Worm (Caenorhabditis elegans) whole organism, young adult: Measurements from ENCODE around the gene srt-27.

ENCODE experiments used
- B0336.3 ChIP-seq: fragments of 200-800 bp; sonication (Bioruptor generic); IDR thresholded peaks from 2 replicates; pipeline ENCODE4 v1.3.6; 2022; ENCODE audit warnings: missing genetic modification characterization, missing compliant biosample characterization
- C17E4.6 ChIP-seq: fragments of 200-800 bp; sonication (Bioruptor generic); IDR thresholded peaks from 2 replicates; pipeline ENCODE4 v1.3.6; 2022; ENCODE audit warnings: missing genetic modification reagents, missing genetic modification characterization, missing compliant biosample characterization
- F23B12.7 ChIP-seq: sonication (generic microtip); optimal IDR thresholded peaks from 2 replicates; lab custom pipeline; 2017; ENCODE audit warnings: missing genetic modification characterization, mild to moderate bottlenecking, missing compliant biosample characterization, antibody characterized with exemption, moderate library complexity; ENCODE audit not compliant: insufficient read depth
- F37B4.10 ChIP-seq: fragments of 200-800 bp; sonication (Bioruptor generic); IDR thresholded peaks from 2 replicates; pipeline ENCODE4 v1.3.6; 2022; ENCODE audit warnings: missing genetic modification characterization, missing compliant biosample characterization
- F57A8.1 ChIP-seq: fragments of 200-800 bp; sonication (Bioruptor generic); optimal IDR thresholded peaks from 2 replicates; lab custom pipeline; 2018; ENCODE audit warnings: mild to moderate bottlenecking, missing genetic modification characterization, moderate library complexity, missing compliant biosample characterization
- Y56A3A.18 ChIP-seq: fragments of 200-800 bp; sonication (Bioruptor generic); IDR thresholded peaks from 2 replicates; pipeline ENCODE4 v1.3.6; 2022; ENCODE audit warnings: missing genetic modification reagents, missing genetic modification characterization, missing compliant biosample characterization
- Y95B8A.8 ChIP-seq: fragments of 200-800 bp; sonication (Bioruptor generic); IDR thresholded peaks from 2 replicates; pipeline ENCODE4 v1.3.6; 2022; ENCODE audit warnings: missing genetic modification reagents, missing genetic modification characterization, missing compliant biosample characterization
- attf-5 ChIP-seq: fragments of 200-800 bp; sonication (Bioruptor generic); optimal IDR thresholded peaks from 2 replicates; lab custom pipeline; 2018; ENCODE audit warnings: mild to moderate bottlenecking, missing genetic modification characterization, missing compliant biosample characterization
- ceh-100 ChIP-seq: fragments of 200-800 bp; sonication (Bioruptor generic); IDR thresholded peaks from 2 replicates; pipeline ENCODE4 v1.3.6; 2022; ENCODE audit warnings: missing genetic modification reagents, missing genetic modification characterization, missing compliant biosample characterization
- ceh-40 ChIP-seq: fragments of 200-800 bp; sonication (Bioruptor generic); IDR thresholded peaks from 2 replicates; pipeline ENCODE4 v1.3.6; 2022; ENCODE audit warnings: missing genetic modification characterization, missing compliant biosample characterization
- ceh-58 ChIP-seq: fragments of 200-800 bp; sonication (Bioruptor generic); IDR thresholded peaks from 2 replicates; pipeline ENCODE4 v1.3.6; 2022; ENCODE audit warnings: missing genetic modification characterization, missing compliant biosample characterization
- dox-1 ChIP-seq: fragments of 200-800 bp; sonication (Bioruptor generic); IDR thresholded peaks from 2 replicates; pipeline ENCODE4 v1.3.6; 2022; ENCODE audit warnings: missing genetic modification reagents, missing genetic modification characterization, missing compliant biosample characterization
- egl-44 ChIP-seq: fragments of 200-800 bp; sonication (Bioruptor generic); IDR thresholded peaks from 2 replicates; pipeline ENCODE4 v1.3.6; 2022; ENCODE audit warnings: missing genetic modification reagents, missing genetic modification characterization, missing compliant biosample characterization
- egrh-3 ChIP-seq: fragments of 200-800 bp; sonication (Bioruptor generic); IDR thresholded peaks from 2 replicates; pipeline ENCODE4 v1.3.6; 2022; ENCODE audit warnings: missing genetic modification reagents, missing genetic modification characterization, missing compliant biosample characterization
- hlh-26 ChIP-seq: fragments of 200-800 bp; sonication (Bioruptor generic); conservative IDR thresholded peaks from 2 replicates; pipeline ENCODE4 v1.3.6; 2022; ENCODE audit warnings: missing genetic modification reagents, missing genetic modification characterization, missing compliant biosample characterization
- hmg-1.2 ChIP-seq: fragments of 200-800 bp; sonication (Bioruptor generic); IDR thresholded peaks from 2 replicates; pipeline ENCODE4 v1.3.6; 2022; ENCODE audit warnings: missing genetic modification reagents, missing genetic modification characterization, missing compliant biosample characterization
- let-526 ChIP-seq: fragments of 200-800 bp; sonication (Bioruptor generic); IDR thresholded peaks from 2 replicates; pipeline ENCODE4 v1.3.6; 2022; ENCODE audit warnings: missing genetic modification reagents, missing genetic modification characterization, missing compliant biosample characterization
- lin-26 ChIP-seq: fragments of 200-800 bp; sonication (Bioruptor generic); IDR thresholded peaks from 2 replicates; pipeline ENCODE4 v1.3.6; 2022; ENCODE audit warnings: missing genetic modification reagents, missing genetic modification characterization, missing compliant biosample characterization
- lin-35 ChIP-seq, 3 experiments: fragments of 150-350 bp in 2 of 3; sonication (generic microtip) in 1 of 3; optimal IDR thresholded peaks; 2 replicates each; lab custom pipeline; 2014 to 2018; ENCODE audit warnings: missing biosample characterization in 3 of 3, missing genetic modification characterization in 3 of 3, missing genetic modification reagents in 3 of 3
- lin-40 ChIP-seq: sonication (generic microtip); optimal IDR thresholded peaks from 2 replicates; lab custom pipeline; 2016; ENCODE audit warnings: missing genetic modification characterization, mild to moderate bottlenecking, missing compliant biosample characterization, missing genotype, missing genetic modification reagents
- lir-1 ChIP-seq: fragments of 200-800 bp; sonication (Bioruptor generic); conservative IDR thresholded peaks from 2 replicates; pipeline ENCODE4 v1.3.6; 2022; ENCODE audit warnings: missing genetic modification reagents, missing genetic modification characterization, missing compliant biosample characterization
- lsy-27 ChIP-seq: sonication (generic microtip); optimal IDR thresholded peaks from 2 replicates; lab custom pipeline; 2017; ENCODE audit warnings: missing genetic modification characterization, mild to moderate bottlenecking, missing compliant biosample characterization, antibody characterized with exemption, missing genotype, borderline replicate concordance; ENCODE audit not compliant: insufficient read depth
- madf-8 ChIP-seq: fragments of 200-800 bp; sonication (Bioruptor generic); conservative IDR thresholded peaks from 2 replicates; pipeline ENCODE4 v1.3.6; 2022; ENCODE audit warnings: missing genetic modification reagents, missing genetic modification characterization, missing compliant biosample characterization
- mel-28 ChIP-seq: sonication (generic microtip); optimal IDR thresholded peaks from 2 replicates; lab custom pipeline; 2016; ENCODE audit warnings: borderline replicate concordance, mild to moderate bottlenecking, missing genetic modification characterization, missing compliant biosample characterization
- mes-4 ChIP-seq: sonication (generic microtip); optimal IDR thresholded peaks from 2 replicates; lab custom pipeline; 2016; ENCODE audit warnings: missing genotype, missing genetic modification characterization, missing compliant biosample characterization
- mxl-1 ChIP-seq: sonication (generic microtip); optimal IDR thresholded peaks from 2 replicates; lab custom pipeline; 2016; ENCODE audit warnings: missing genetic modification characterization, missing compliant biosample characterization
- nfya-1 ChIP-seq: sonication (generic microtip); optimal IDR thresholded peaks from 2 replicates; lab custom pipeline; 2017; ENCODE audit warnings: antibody characterized with exemption, missing compliant biosample characterization, missing genetic modification characterization, borderline replicate concordance; ENCODE audit not compliant: insufficient read depth
- nhr-80 ChIP-seq: sonication (generic microtip); optimal IDR thresholded peaks from 2 replicates; lab custom pipeline; 2016; ENCODE audit warnings: missing genetic modification characterization, missing compliant biosample characterization
- nhr-90 ChIP-seq: sonication (generic microtip); optimal IDR thresholded peaks from 2 replicates; lab custom pipeline; 2016; ENCODE audit warnings: missing genotype, mild to moderate bottlenecking, missing genetic modification characterization, missing compliant biosample characterization
- pbrm-1 ChIP-seq: fragments of 200-800 bp; sonication (Bioruptor generic); IDR thresholded peaks from 2 replicates; pipeline ENCODE4 v1.3.6; 2022; ENCODE audit warnings: missing genetic modification reagents, missing genetic modification characterization, missing compliant biosample characterization
- repo-1 ChIP-seq: sonication (generic microtip); optimal IDR thresholded peaks from 2 replicates; lab custom pipeline; 2017; ENCODE audit warnings: mild to moderate bottlenecking, missing genetic modification characterization, missing compliant biosample characterization
- snpc-3.4 ChIP-seq: sonication (generic microtip); optimal IDR thresholded peaks from 2 replicates; lab custom pipeline; 2017; ENCODE audit warnings: missing genetic modification characterization, mild to moderate bottlenecking, missing compliant biosample characterization, antibody characterized with exemption, moderate library complexity, missing genotype, missing genetic modification reagents
- snpc-4 ChIP-seq, 5 experiments: fragments of 150-350 bp in 1 of 5; sonication (generic microtip) in 4 of 5; optimal IDR thresholded peaks; 2 replicates each; lab custom pipeline; 2014 to 2018; ENCODE audit warnings: missing genetic modification characterization in 5 of 5, missing biosample characterization in 3 of 5, antibody characterized with exemption in 2 of 5, mild to moderate bottlenecking in 2 of 5, missing compliant biosample characterization in 2 of 5, missing genotype in 2 of 5, moderate library complexity in 2 of 5, missing genetic modification reagents in 1 of 5
- zfh-2 ChIP-seq: fragments of 200-800 bp; sonication (Bioruptor generic); conservative IDR thresholded peaks from 2 replicates; pipeline ENCODE4 v1.3.6; 2022; ENCODE audit warnings: missing genetic modification reagents, missing genetic modification characterization, missing compliant biosample characterization
- ztf-18 ChIP-seq: sonication (generic microtip); optimal IDR thresholded peaks from 2 replicates; lab custom pipeline; 2016; ENCODE audit warnings: missing genotype, mild to moderate bottlenecking, missing genetic modification characterization, missing compliant biosample characterization
- ztf-26 ChIP-seq: sonication (generic microtip); optimal IDR thresholded peaks from 2 replicates; lab custom pipeline; 2017; ENCODE audit warnings: missing genetic modification characterization, missing compliant biosample characterization
- ztf-28 ChIP-seq: fragments of 200-800 bp; sonication (Bioruptor generic); IDR thresholded peaks from 2 replicates; pipeline ENCODE4 v1.3.6; 2022; ENCODE audit warnings: missing genetic modification reagents, missing genetic modification characterization, missing compliant biosample characterization
- ztf-6 ChIP-seq: fragments of 200-800 bp; sonication (Bioruptor generic); IDR thresholded peaks from 2 replicates; pipeline ENCODE4 v1.3.6; 2022; ENCODE audit warnings: missing genetic modification reagents, missing genetic modification characterization, missing compliant biosample characterization

The srt-27 gene

DNA sequence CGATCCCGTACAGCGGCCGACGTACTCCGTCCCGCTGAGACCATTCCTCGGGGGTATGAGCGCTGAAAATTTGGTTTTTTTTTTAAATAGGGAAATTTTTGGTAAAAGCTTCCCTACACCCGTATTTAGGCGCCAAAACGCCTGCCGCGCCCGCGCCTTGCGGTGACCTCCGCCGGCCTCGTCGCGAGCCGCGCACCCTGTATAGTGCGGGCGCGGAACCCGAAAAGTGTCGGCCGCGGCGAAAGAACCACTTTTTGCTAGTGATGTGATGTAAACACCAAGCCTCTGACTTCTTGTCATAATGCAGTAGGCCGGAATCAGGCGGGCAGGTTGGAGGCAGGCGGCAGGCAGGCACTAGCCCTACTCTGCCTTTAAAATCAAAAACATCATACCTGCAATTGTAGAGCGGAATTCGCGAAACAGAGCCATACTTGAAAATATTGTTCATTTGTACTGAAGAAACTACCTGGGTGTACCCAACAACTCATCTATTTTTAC is 1.9 kb downstream of the srt-27 start, which contains the start of gene srt-29:
srt-29 (minus strand) TSS at position 448 of the 498 bp plus-strand sequence.
- peak; percentile 88 for TF ChIP-seq zfh-2 (GFP tag; lab: Robert Waterston, UW)
- TF ChIP-seq nfya-1: no peak
- no peak for TF ChIP-seq snpc-4 (GFP tag; optimal IDR thresholded peaks at IDR 0.05; lab: Kevin White, UChicago)
- TF ChIP-seq snpc-4 (tag; optimal IDR thresholded peaks at IDR 0.05; lab: Kevin White, UChicago): peak in 1 of 4 experiments; percentile 51
- 0 out of 2 replicates have a peak, but pooled peaks have one; percentile 13 for TF ChIP-seq ztf-28 (GFP tag; lab: Robert Waterston, UW)
- no peak for TF ChIP-seq ceh-40 (GFP tag; lab: Robert Waterston, UW)
- TF ChIP-seq egrh-3 (GFP tag; lab: Robert Waterston, UW): peak; percentile 72; the same call in 1 of the 2 replicates

DNA sequence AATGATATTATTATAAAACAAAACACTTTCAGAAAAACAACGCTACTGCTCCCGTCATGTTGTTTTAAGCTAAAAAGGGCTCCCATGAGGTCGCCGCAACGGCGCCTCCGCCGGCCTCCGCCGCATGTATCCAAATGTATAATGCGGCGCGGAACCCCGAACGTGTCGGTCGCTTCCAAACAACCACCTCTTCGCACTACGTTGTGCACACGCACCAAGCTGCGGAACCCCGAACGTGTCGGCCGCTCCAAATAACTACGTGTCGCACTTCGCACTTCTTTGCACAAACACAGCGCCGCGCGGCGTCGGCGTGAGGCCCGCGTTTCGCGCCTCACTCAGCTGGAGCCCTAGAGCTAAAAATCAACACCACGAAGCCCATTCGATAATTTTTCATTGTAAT is 3.7 kb downstream of the srt-27 start:
- TF ChIP-seq snpc-3.4 (tag; lab: Kevin White, UChicago) (no peak), lin-35 (GFP tag; optimal IDR thresholded peaks at IDR 0.05; lab: Kevin White, UChicago) (no peak), zfh-2 (GFP tag; lab: Robert Waterston, UW) (peak; percentile 84), ceh-100 (GFP tag; lab: Robert Waterston, UW) (no peak), dox-1 (no peak), lsy-27 (tag; lab: Kevin White, UChicago) (no peak), lin-40 (tag; lab: Kevin White, UChicago) (no peak), nhr-90 (tag; lab: Kevin White, UChicago) (no peak), ceh-58 (GFP tag; lab: Robert Waterston, UW) (no peak), lin-26 (GFP tag; lab: Robert Waterston, UW) (no peak), B0336.3 (GFP tag; lab: Robert Waterston, UW) (no peak), mxl-1 (tag; lab: Kevin White, UChicago) (no peak), snpc-4 (GFP tag; optimal IDR thresholded peaks at IDR 0.05; lab: Kevin White, UChicago) (no peak), snpc-4 (tag; optimal IDR thresholded peaks at IDR 0.05; lab: Kevin White, UChicago) (peak in 2 of 4 experiments; percentile 71 to 89), F37B4.10 (GFP tag; lab: Robert Waterston, UW) (0 out of 2 replicates have a peak, but pooled peaks have one; percentile 65), pbrm-1 (GFP tag; lab: Robert Waterston, UW) (peak; percentile 37; the same call in 1 of the 2 replicates), Y95B8A.8 (GFP tag; lab: Robert Waterston, UW) (no peak), ztf-18 (tag; lab: Kevin White, UChicago) (no peak), C17E4.6 (GFP tag; lab: Robert Waterston, UW) (no peak), egrh-3 (GFP tag; lab: Robert Waterston, UW) (peak; percentile 49; the same call in 1 of the 2 replicates), hmg-1.2 (peak; percentile 25; the same call in 1 of the 2 replicates), lir-1 (no peak)

ce11 chrV:2713532-2713931 is 7.1 kb downstream of the srt-27 start, which contains the start of gene srt-28:
srt-28 (minus strand) TSS chrV:2713632.
- TF ChIP-seq mel-28 (tag; lab: Kevin White, UChicago) (no peak), ceh-40 (GFP tag; lab: Robert Waterston, UW) (no peak), Y95B8A.8 (GFP tag; lab: Robert Waterston, UW) (no peak), mes-4 (no peak), ztf-26 (no peak), F23B12.7 (tag; lab: Kevin White, UChicago) (no peak), ztf-6 (GFP tag; lab: Robert Waterston, UW) (no peak), attf-5 (GFP tag; lab: Kevin White, UChicago) (no peak), egl-44 (GFP tag; lab: Robert Waterston, UW) (no peak)

DNA sequence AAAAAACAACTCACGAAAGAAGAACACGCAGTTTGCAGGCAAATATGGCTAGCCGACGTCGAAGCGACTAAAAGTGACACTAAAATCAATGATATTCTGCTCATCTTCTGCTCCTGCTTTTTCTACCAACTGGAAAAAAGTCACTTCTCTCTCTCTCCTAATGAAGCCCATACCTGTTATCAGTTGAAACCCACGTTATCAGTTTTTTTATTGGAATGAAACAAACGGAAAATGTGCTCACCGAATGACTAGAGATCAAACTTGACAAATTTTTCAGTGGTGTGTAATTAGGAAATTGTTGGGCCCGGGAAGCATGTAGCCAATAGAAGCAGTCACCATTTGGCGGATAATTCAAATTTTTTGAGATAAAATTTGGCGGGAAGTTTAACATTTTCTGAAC is 9.2 kb downstream of the srt-27 start, which contains the start of gene C24B9.3:
C24B9.3 (minus strand) TSS at position 171 of the 400 bp plus-strand sequence.
- no peak for TF ChIP-seq repo-1
- TF ChIP-seq hlh-26 (GFP tag; lab: Robert Waterston, UW): no peak
- no peak for TF ChIP-seq Y56A3A.18 (GFP tag; lab: Robert Waterston, UW)
- TF ChIP-seq nfya-1: no peak
- TF ChIP-seq let-526 (GFP tag; lab: Robert Waterston, UW): no peak
- TF ChIP-seq F57A8.1 (GFP tag; lab: Kevin White, UChicago): no peak
- TF ChIP-seq nhr-80: peak; percentile 79
- TF ChIP-seq madf-8: no peak
